Worm (Caenorhabditis elegans) whole organism, early embryonic: Measurements from ENCODE around the gene srt-49.
A peak's percentile ranks its signal among the peaks of the same experiment; 100 is the strongest.

ENCODE experiments used
- B0310.2 ChIP-seq: sonication (generic microtip); optimal IDR thresholded peaks from 2 replicates; lab custom pipeline; 2016; ENCODE audit warnings: mild to moderate bottlenecking, missing genetic modification characterization, missing compliant biosample characterization
- aly-1 ChIP-seq: sonication (generic microtip); optimal IDR thresholded peaks from 2 replicates; lab custom pipeline; 2016; ENCODE audit warnings: missing genetic modification characterization, missing compliant biosample characterization
- ama-1 ChIP-seq: fragments of 150-350 bp; optimal IDR thresholded peaks from 2 replicates; lab custom pipeline; 2014
- ceh-13 ChIP-seq: fragments of 200-800 bp; sonication (Bioruptor generic); optimal IDR thresholded peaks from 2 replicates; lab custom pipeline; 2018; ENCODE audit warnings: mild to moderate bottlenecking, missing genetic modification characterization, missing compliant biosample characterization
- ceh-36 ChIP-seq: sonication (generic microtip); optimal IDR thresholded peaks from 2 replicates; lab custom pipeline; 2016; ENCODE audit warnings: missing genetic modification characterization, inconsistent platforms, missing compliant biosample characterization
- ets-7 ChIP-seq: sonication (generic microtip); optimal IDR thresholded peaks from 2 replicates; lab custom pipeline; 2016; ENCODE audit warnings: missing genotype, missing genetic modification characterization, missing compliant biosample characterization
- flt-1 ChIP-seq: fragments of 200-800 bp; sonication (Bioruptor generic); IDR thresholded peaks from 2 replicates; pipeline ENCODE4 v1.3.6; 2022; ENCODE audit warnings: missing genetic modification characterization, missing compliant biosample characterization
- hmbx-1 ChIP-seq: sonication (generic microtip); optimal IDR thresholded peaks from 2 replicates; lab custom pipeline; 2016; ENCODE audit warnings: mild to moderate bottlenecking, missing genetic modification characterization, missing compliant biosample characterization
- hmg-4 ChIP-seq: fragments of 200-800 bp; sonication (Bioruptor generic); optimal IDR thresholded peaks from 2 replicates; lab custom pipeline; 2018; ENCODE audit warnings: mild to moderate bottlenecking, missing genetic modification characterization, missing compliant biosample characterization
- hnd-1 ChIP-seq: sonication (generic microtip); optimal IDR thresholded peaks from 2 replicates; lab custom pipeline; 2016; ENCODE audit warnings: missing genetic modification characterization, missing compliant biosample characterization
- pes-1 ChIP-seq: fragments of 200-800 bp; sonication (Bioruptor generic); IDR thresholded peaks from 2 replicates; pipeline ENCODE4 v1.3.6; 2022; ENCODE audit warnings: missing genetic modification reagents, missing genetic modification characterization, missing compliant biosample characterization
- sea-1 ChIP-seq: fragments of 200-800 bp; sonication (Bioruptor generic); conservative IDR thresholded peaks from 2 replicates; pipeline ENCODE4 v1.3.6; 2022; ENCODE audit warnings: missing genetic modification characterization, missing compliant biosample characterization
- tbx-11 ChIP-seq: fragments of 200-800 bp; sonication (Bioruptor generic); IDR thresholded peaks from 2 replicates; pipeline ENCODE4 v1.3.6; 2022; ENCODE audit warnings: missing genetic modification characterization, missing compliant biosample characterization
- tbx-37 ChIP-seq: fragments of 200-800 bp; sonication (Bioruptor generic); conservative IDR thresholded peaks from 2 replicates; pipeline ENCODE4 v1.3.6; 2022; ENCODE audit warnings: missing genetic modification reagents, missing genetic modification characterization, missing compliant biosample characterization
- tra-4 ChIP-seq: sonication (generic microtip); optimal IDR thresholded peaks from 2 replicates; lab custom pipeline; 2017; ENCODE audit warnings: missing genetic modification characterization, missing compliant biosample characterization

The srt-49 gene

ce11 chrIV:15051045-15051444 lies 47.1 kb downstream of the srt-49 start:
- TF ChIP-seq tbx-37 (no peak), ceh-36 (tag; lab: Kevin White, UChicago) (no peak), hmbx-1 (tag; lab: Kevin White, UChicago) (no peak), hmg-4 (GFP tag; lab: Kevin White, UChicago) (no peak), sea-1 (GFP tag; lab: Robert Waterston, UW) (no peak), ceh-13 (GFP tag; lab: Kevin White, UChicago) (no peak), B0310.2 (tag; lab: Kevin White, UChicago) (no peak), ets-7 (tag; lab: Kevin White, UChicago) (no peak), pes-1 (GFP tag; lab: Robert Waterston, UW) (no peak), aly-1 (no peak), tra-4 (tag; lab: Kevin White, UChicago) (no peak), flt-1 (GFP tag; lab: Robert Waterston, UW) (no peak), hnd-1 (tag; lab: Kevin White, UChicago) (no peak), tbx-11 (GFP tag; lab: Robert Waterston, UW) (no peak), ama-1 (lab: Kevin White, UChicago) (no peak)

DNA sequence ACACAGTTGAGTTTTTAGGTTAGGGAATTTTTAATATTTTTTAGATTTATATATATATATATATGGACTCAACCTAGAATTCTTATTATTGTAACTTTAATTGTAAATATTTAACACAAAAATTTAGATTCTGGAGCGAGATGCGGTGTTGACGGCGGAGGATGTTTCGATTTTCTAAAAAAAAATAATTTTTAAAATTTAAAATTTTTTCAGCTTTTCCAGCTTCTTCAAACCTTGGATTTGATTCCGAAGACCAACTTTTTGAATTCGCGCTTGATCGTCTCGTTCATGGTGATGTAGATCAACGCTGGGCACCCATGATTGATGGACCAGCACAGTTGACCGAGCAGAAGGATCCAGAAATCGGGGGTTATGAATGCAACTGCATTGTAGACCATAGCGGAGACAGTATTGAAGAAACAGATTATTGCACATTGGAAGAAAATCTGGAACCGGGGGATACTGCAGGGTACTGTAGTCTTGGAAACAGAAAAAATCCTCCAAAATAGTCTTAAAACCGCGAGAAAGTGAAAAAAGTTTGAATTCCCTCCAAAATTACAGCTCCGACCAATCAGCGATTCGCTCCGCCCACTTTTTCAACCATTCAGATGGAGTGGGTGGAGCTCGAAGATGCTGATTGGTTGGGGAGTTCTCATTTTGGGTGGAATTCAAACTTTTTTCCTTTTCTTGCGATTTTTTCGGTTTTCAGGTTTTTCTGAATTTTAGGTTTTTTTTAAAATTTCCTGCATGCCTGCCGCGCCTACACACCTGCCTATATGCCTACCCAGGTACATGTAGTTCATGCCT lies 48.7 kb downstream of the srt-49 start:
- no peak for TF ChIP-seq hnd-1 (tag; lab: Kevin White, UChicago)
- TF ChIP-seq ama-1 (lab: Kevin White, UChicago), result peak; percentile 91

DNA sequence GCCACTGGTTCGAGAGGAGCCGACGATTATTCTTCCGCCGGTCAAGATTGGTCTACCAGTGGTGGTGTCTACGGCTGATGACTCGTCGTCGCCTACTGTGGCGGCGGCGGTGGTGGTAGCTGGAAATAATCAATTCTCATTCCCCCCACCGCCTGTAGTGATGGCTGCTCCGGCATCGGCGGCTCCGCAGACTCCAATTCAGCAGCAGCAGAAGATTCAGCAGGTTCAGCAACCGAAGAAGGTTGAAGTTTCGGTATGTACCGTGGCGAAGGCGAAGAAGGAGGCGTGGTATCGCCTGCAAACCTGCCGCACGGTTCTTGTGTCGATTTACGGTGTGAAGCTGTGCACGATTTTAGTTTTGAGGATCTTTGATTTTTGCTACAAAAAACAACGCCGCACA lies 52.0 kb downstream of the srt-49 start:
- TF ChIP-seq hmbx-1 (tag; lab: Kevin White, UChicago) (no peak), B0310.2 (tag; lab: Kevin White, UChicago) (no peak)
